Worm (Caenorhabditis elegans) whole organism, L2 larva: ENCODE measurements around the gene F58H1.6.

Source experiments
- C34F6.9 ChIP-seq: fragments of 150-350 bp; optimal IDR thresholded peaks from 2 replicates; lab custom pipeline; 2014; ENCODE audit warnings: missing biosample characterization, missing genetic modification characterization
- F13H6.1 ChIP-seq: sonication (generic microtip); optimal IDR thresholded peaks from 2 replicates; lab custom pipeline; 2016; ENCODE audit warnings: missing genetic modification characterization, missing compliant biosample characterization
- R02D3.7 ChIP-seq: fragments of 150-350 bp; optimal IDR thresholded peaks from 2 replicates; lab custom pipeline; 2014; ENCODE audit warnings: missing biosample characterization, missing genetic modification characterization
- Y55F3AM.14 ChIP-seq: fragments of 200-800 bp; sonication (Bioruptor generic); optimal IDR thresholded peaks from 2 replicates; lab custom pipeline; 2018; ENCODE audit warnings: mild to moderate bottlenecking, missing genetic modification characterization, missing compliant biosample characterization
- alr-1 ChIP-seq: fragments of 150-350 bp; optimal IDR thresholded peaks from 2 replicates; lab custom pipeline; 2014; ENCODE audit warnings: missing biosample characterization, missing genetic modification characterization
- ama-1 ChIP-seq: fragments of 150-350 bp; optimal IDR thresholded peaks from 2 replicates; lab custom pipeline; 2018; ENCODE audit warnings: inconsistent platforms
- ceh-16 ChIP-seq: fragments of 150-350 bp; optimal IDR thresholded peaks from 2 replicates; lab custom pipeline; 2014; ENCODE audit warnings: missing biosample characterization, missing genetic modification characterization
- ceh-82 ChIP-seq: fragments of 150-350 bp; optimal IDR thresholded peaks from 2 replicates; lab custom pipeline; 2014; ENCODE audit warnings: missing biosample characterization, missing genetic modification characterization
- crh-2 ChIP-seq: sonication (generic microtip); optimal IDR thresholded peaks from 2 replicates; lab custom pipeline; 2017; ENCODE audit warnings: missing biosample characterization, missing genetic modification characterization
- dmd-4 ChIP-seq: sonication (generic microtip); optimal IDR thresholded peaks from 2 replicates; lab custom pipeline; 2017; ENCODE audit warnings: missing biosample characterization, missing genetic modification characterization
- egl-27 ChIP-seq: sonication (generic microtip); optimal IDR thresholded peaks from 3 replicates; lab custom pipeline; 2017; ENCODE audit warnings: missing biosample characterization, missing genetic modification reagents, missing genetic modification characterization
- elt-1 ChIP-seq: fragments of 150-350 bp; optimal IDR thresholded peaks from 2 replicates; lab custom pipeline; 2014; ENCODE audit warnings: missing biosample characterization, missing genetic modification characterization
- fos-1 ChIP-seq: fragments of 150-350 bp; optimal IDR thresholded peaks from 2 replicates; lab custom pipeline; 2014; ENCODE audit warnings: missing biosample characterization, missing genetic modification characterization
- gmeb-1 ChIP-seq: fragments of 150-350 bp; optimal IDR thresholded peaks from 2 replicates; lab custom pipeline; 2014; ENCODE audit warnings: missing biosample characterization, missing genetic modification characterization
- lin-11 ChIP-seq: fragments of 150-350 bp; sonication (generic microtip); optimal IDR thresholded peaks from 2 replicates; lab custom pipeline; 2014; ENCODE audit warnings: missing biosample characterization, missing genetic modification characterization, inconsistent platforms, mixed read lengths
- lin-39 ChIP-seq: fragments of 150-350 bp; optimal IDR thresholded peaks from 2 replicates; lab custom pipeline; 2014; ENCODE audit warnings: missing biosample characterization, missing genetic modification reagents, missing genetic modification characterization
- lsy-2 ChIP-seq, 2 experiments: fragments of 150-350 bp in 1 of 2; sonication (generic microtip) in 1 of 2; optimal IDR thresholded peaks; 2 replicates each; lab custom pipeline; 2014 to 2017; ENCODE audit warnings: missing biosample characterization in 2 of 2, missing genetic modification characterization in 2 of 2
- mab-5 ChIP-seq: fragments of 150-350 bp; optimal IDR thresholded peaks from 2 replicates; lab custom pipeline; 2014; ENCODE audit warnings: missing biosample characterization, missing genetic modification characterization
- nhr-10 ChIP-seq: sonication (generic microtip); optimal IDR thresholded peaks from 2 replicates; lab custom pipeline; 2017; ENCODE audit warnings: missing biosample characterization, missing genetic modification characterization
- nhr-12 ChIP-seq: fragments of 150-350 bp; optimal IDR thresholded peaks from 2 replicates; lab custom pipeline; 2014; ENCODE audit warnings: missing biosample characterization, missing genetic modification characterization
- nhr-129 ChIP-seq: fragments of 150-350 bp; optimal IDR thresholded peaks from 2 replicates; lab custom pipeline; 2014; ENCODE audit warnings: missing biosample characterization, missing genetic modification characterization
- nhr-21 ChIP-seq: fragments of 150-350 bp; optimal IDR thresholded peaks from 2 replicates; lab custom pipeline; 2014; ENCODE audit warnings: missing biosample characterization, missing genetic modification characterization
- nhr-23 ChIP-seq: fragments of 150-350 bp; optimal IDR thresholded peaks from 2 replicates; lab custom pipeline; 2014; ENCODE audit warnings: missing biosample characterization, missing genetic modification reagents, missing genetic modification characterization
- nhr-25 ChIP-seq: fragments of 150-350 bp; sonication (generic microtip); optimal IDR thresholded peaks from 3 replicates; lab custom pipeline; 2014; ENCODE audit warnings: missing biosample characterization, missing genetic modification characterization
- nhr-6 ChIP-seq: fragments of 150-350 bp; optimal IDR thresholded peaks from 2 replicates; lab custom pipeline; 2014; ENCODE audit warnings: missing biosample characterization, missing genetic modification characterization
- peb-1 ChIP-seq: fragments of 150-350 bp; optimal IDR thresholded peaks from 2 replicates; lab custom pipeline; 2014; ENCODE audit warnings: missing biosample characterization, missing genetic modification characterization
- skn-1 ChIP-seq: sonication (generic microtip); optimal IDR thresholded peaks from 2 replicates; lab custom pipeline; 2017; ENCODE audit warnings: missing biosample characterization, missing genetic modification characterization
- sma-9 ChIP-seq, 2 experiments: fragments of 150-350 bp in 1 of 2; sonication (generic microtip) in 1 of 2; optimal IDR thresholded peaks; 2 replicates each; lab custom pipeline; 2014 to 2016; ENCODE audit warnings: missing genetic modification characterization in 2 of 2, mild to moderate bottlenecking in 1 of 2, missing biosample characterization in 1 of 2, missing compliant biosample characterization in 1 of 2, missing genetic modification reagents in 1 of 2, moderate library complexity in 1 of 2
- snpc-4 ChIP-seq: fragments of 150-350 bp; optimal IDR thresholded peaks from 2 replicates; lab custom pipeline; 2014; ENCODE audit warnings: missing biosample characterization, missing genetic modification characterization
- unc-39 ChIP-seq: fragments of 150-350 bp; optimal IDR thresholded peaks from 2 replicates; lab custom pipeline; 2014; ENCODE audit warnings: missing biosample characterization, missing genetic modification characterization
- unc-55 ChIP-seq: fragments of 150-350 bp; sonication (generic microtip); optimal IDR thresholded peaks from 3 replicates; lab custom pipeline; 2014; ENCODE audit warnings: missing biosample characterization, missing genetic modification reagents, missing genetic modification characterization
- zag-1 ChIP-seq: fragments of 150-350 bp; optimal IDR thresholded peaks from 2 replicates; lab custom pipeline; 2014; ENCODE audit warnings: missing biosample characterization, missing genetic modification characterization
- ztf-1 ChIP-seq: fragments of 200-800 bp; sonication (Bioruptor generic); conservative IDR thresholded peaks from 2 replicates; pipeline ENCODE4 v1.3.6; 2022; ENCODE audit warnings: missing genetic modification characterization, missing compliant biosample characterization
- ztf-11 ChIP-seq: sonication (generic microtip); optimal IDR thresholded peaks from 2 replicates; lab custom pipeline; 2017; ENCODE audit warnings: missing biosample characterization, missing genetic modification characterization

The F58H1.6 gene

ce11 chrV:11942325-11942724, at the start of gene F58H1.6:
Gene F58H1.6 (plus strand): TSS chrV:11942625.
- no peak for TF ChIP-seq snpc-4 (tag; lab: Kevin White, UChicago)
- TF ChIP-seq unc-55 (GFP tag; lab: Kevin White, UChicago) = no peak
- no peak for TF ChIP-seq ztf-11 (tag; lab: Kevin White, UChicago)
- no peak for TF ChIP-seq nhr-23
- TF ChIP-seq Y55F3AM.14 (GFP tag; lab: Kevin White, UChicago) = no peak

- TF ChIP-seq unc-55 (GFP tag; lab: Kevin White, UChicago) (no peak), skn-1 (no peak), unc-39 (tag; lab: Kevin White, UChicago) (no peak), zag-1 (no peak), ceh-16 (tag; lab: Kevin White, UChicago) (no peak), lin-39 (tag; lab: Kevin White, UChicago) (no peak), crh-2 (no peak), nhr-21 (no peak), snpc-4 (tag; lab: Kevin White, UChicago) (no peak), alr-1 (tag; lab: Kevin White, UChicago) (no peak), R02D3.7 (tag; lab: Kevin White, UChicago) (no peak), nhr-23 (no peak), ztf-11 (tag; lab: Kevin White, UChicago) (no peak), nhr-12 (tag; lab: Kevin White, UChicago) (no peak), F13H6.1 (tag; lab: Kevin White, UChicago) (no peak), dmd-4 (tag; lab: Kevin White, UChicago) (no peak), gmeb-1 (tag; lab: Kevin White, UChicago) (no peak), sma-9 (GFP tag; optimal IDR thresholded peaks at IDR 0.05; lab: Kevin White, UChicago) (no peak), sma-9 (tag; optimal IDR thresholded peaks at IDR 0.05; lab: Kevin White, UChicago) (no peak), ama-1 (lab: Kevin White, UChicago) (no peak), lin-11 (tag; lab: Kevin White, UChicago) (no peak)
- TF ChIP-seq, all 48 proteins: peak for 0
Measured at ce11 chrV:11893975-11894374, 48.5 kb upstream of the F58H1.6 start, which contains the start of gene K12G11.6. Gene K12G11.6 (plus strand): TSS chrV:11894331.

ce11 chrV:11896322-11896898, 46.0 kb upstream of the F58H1.6 start:
- TF ChIP-seq nhr-6 (tag; lab: Kevin White, UChicago) (no peak), lsy-2 (tag; optimal IDR thresholded peaks at IDR 0.05; lab: Kevin White, UChicago) (peak in 1 of 2 experiments; percentile 25), elt-1 (no peak), sma-9 (GFP tag; optimal IDR thresholded peaks at IDR 0.05; lab: Kevin White, UChicago) (peak; percentile 12), sma-9 (tag; optimal IDR thresholded peaks at IDR 0.05; lab: Kevin White, UChicago) (no peak), snpc-4 (tag; lab: Kevin White, UChicago) (no peak), egl-27 (tag; lab: Kevin White, UChicago) (no peak), nhr-25 (peak; percentile 55), gmeb-1 (tag; lab: Kevin White, UChicago) (peak; percentile 54), nhr-10 (tag; lab: Kevin White, UChicago) (no peak), ztf-1 (no peak), crh-2 (peak; percentile 39), ceh-82 (tag; lab: Kevin White, UChicago) (no peak), lin-39 (tag; lab: Kevin White, UChicago) (no peak), C34F6.9 (tag; lab: Kevin White, UChicago) (peak; percentile 5), peb-1 (no peak), zag-1 (no peak), nhr-129 (peak; percentile 53), fos-1 (tag; lab: Kevin White, UChicago) (peak; percentile 44)

DNA sequence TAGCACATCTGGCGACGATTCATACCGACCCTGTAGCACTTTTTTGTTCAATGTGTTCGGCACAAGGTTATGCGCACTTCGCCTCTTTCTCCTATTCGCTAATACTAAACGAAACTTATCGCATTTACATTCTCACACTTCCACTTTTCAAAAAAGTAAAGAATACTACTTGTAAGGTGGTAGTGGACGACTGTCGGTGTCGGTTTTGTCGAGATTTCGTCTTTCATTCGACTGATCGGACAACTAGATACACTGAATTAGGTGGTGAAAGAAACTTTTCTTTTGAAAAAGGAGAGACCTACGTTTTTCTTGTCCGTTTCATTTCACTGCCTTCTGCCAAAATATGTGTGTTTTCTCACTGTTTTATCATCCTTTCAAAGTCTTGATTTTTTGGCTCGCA, 44.8 kb upstream of the F58H1.6 start:
- TF ChIP-seq elt-1 = no peak
- no peak for TF ChIP-seq Y55F3AM.14 (GFP tag; lab: Kevin White, UChicago)
- no peak for TF ChIP-seq ceh-82 (tag; lab: Kevin White, UChicago)
- TF ChIP-seq F13H6.1 (tag; lab: Kevin White, UChicago) = no peak

- TF ChIP-seq mab-5 (tag; lab: Kevin White, UChicago) (no peak), lin-39 (tag; lab: Kevin White, UChicago) (no peak), alr-1 (tag; lab: Kevin White, UChicago) (no peak)
Measured at ce11 chrV:11899149-11899548, 43.3 kb upstream of the F58H1.6 start, which contains the start of gene sma-1. Gene sma-1 (plus strand): TSS chrV:11899449.
